Worm (Caenorhabditis elegans): ENCODE data around the gene lipl-2.

Gene lipl-2

ce11 chrV:9771970-9772369 is 19.4 kb upstream of the lipl-2 start, which contains the start of gene F46B6.2:
Gene F46B6.2, plus strand, starts transcription at chrV:9772285.
- TF ChIP-seq ceh-13 (GFP tag; optimal IDR thresholded peaks at IDR 0.05) (no peak), flt-1 (GFP tag; IDR thresholded peaks at IDR 0.05) (no peak), hnd-1 (tag; optimal IDR thresholded peaks at IDR 0.05) (no peak), hmbx-1 (tag; optimal IDR thresholded peaks at IDR 0.05) (no peak), ceh-36 (tag; optimal IDR thresholded peaks at IDR 0.05) (no peak), hmg-4 (GFP tag; optimal IDR thresholded peaks at IDR 0.05) (no peak), ama-1 (optimal IDR thresholded peaks at IDR 0.05) (no peak)

ce11 chrV:9775734-9776133 is 15.6 kb upstream of the lipl-2 start, which contains the start of gene F46B6.12:
Gene F46B6.12, minus strand, starts transcription at chrV:9775834.
- no peak for TF ChIP-seq hnd-1 (tag; optimal IDR thresholded peaks at IDR 0.05)
- TF ChIP-seq hmbx-1 (tag; optimal IDR thresholded peaks at IDR 0.05), result no peak
- no peak for TF ChIP-seq ceh-36 (tag; optimal IDR thresholded peaks at IDR 0.05)
- no peak for TF ChIP-seq F13C5.2 (tag; optimal IDR thresholded peaks at IDR 0.05)
- TF ChIP-seq ceh-13 (GFP tag; optimal IDR thresholded peaks at IDR 0.05), result no peak

- TF ChIP-seq aly-1 (tag; optimal IDR thresholded peaks at IDR 0.05), result no peak
- TF ChIP-seq ama-1 (optimal IDR thresholded peaks at IDR 0.05), result no peak
- no peak for TF ChIP-seq flt-1 (GFP tag; IDR thresholded peaks at IDR 0.05)
- TF ChIP-seq hmg-4 (GFP tag; optimal IDR thresholded peaks at IDR 0.05), result no peak
- TF ChIP-seq ceh-13 (GFP tag; optimal IDR thresholded peaks at IDR 0.05), result no peak
- TF ChIP-seq tbx-37 (GFP tag; conservative IDR thresholded peaks at IDR 0.05), result no peak
- TF ChIP-seq B0310.2 (tag; optimal IDR thresholded peaks at IDR 0.05), result no peak
- no peak for TF ChIP-seq ceh-36 (tag; optimal IDR thresholded peaks at IDR 0.05)
- no peak for TF ChIP-seq F13C5.2 (tag; optimal IDR thresholded peaks at IDR 0.05)
- no peak for TF ChIP-seq pes-1 (GFP tag; IDR thresholded peaks at IDR 0.05)
- TF ChIP-seq hmbx-1 (tag; optimal IDR thresholded peaks at IDR 0.05), result no peak
- no peak for TF ChIP-seq sea-1 (GFP tag; conservative IDR thresholded peaks at IDR 0.05)
- TF ChIP-seq ets-7 (tag; optimal IDR thresholded peaks at IDR 0.05), result no peak
- no peak for TF ChIP-seq tra-4 (tag; optimal IDR thresholded peaks at IDR 0.05)
- TF ChIP-seq scrt-1 (GFP tag; IDR thresholded peaks at IDR 0.05), result no peak
- TF ChIP-seq tbx-11 (GFP tag; IDR thresholded peaks at IDR 0.05), result no peak
- no peak for TF ChIP-seq hnd-1 (tag; optimal IDR thresholded peaks at IDR 0.05)
These were observed 13.7 kb upstream of the lipl-2 start, which contains the start of gene smg-4 for ce11 chrV:9777645-9778044. Gene smg-4, minus strand, starts transcription at chrV:9777745.

- TF ChIP-seq ets-7 (tag; optimal IDR thresholded peaks at IDR 0.05), result no peak
- TF ChIP-seq tra-4 (tag; optimal IDR thresholded peaks at IDR 0.05), result no peak
- no peak for TF ChIP-seq aly-1 (tag; optimal IDR thresholded peaks at IDR 0.05)
- no peak for TF ChIP-seq ama-1 (optimal IDR thresholded peaks at IDR 0.05)
- no peak for TF ChIP-seq hnd-1 (tag; optimal IDR thresholded peaks at IDR 0.05)
- no peak for TF ChIP-seq pes-1 (GFP tag; IDR thresholded peaks at IDR 0.05)
- no peak for TF ChIP-seq F13C5.2 (tag; optimal IDR thresholded peaks at IDR 0.05)
- no peak for TF ChIP-seq hmbx-1 (tag; optimal IDR thresholded peaks at IDR 0.05)
- no peak for TF ChIP-seq sea-1 (GFP tag; conservative IDR thresholded peaks at IDR 0.05)
- no peak for TF ChIP-seq ceh-13 (GFP tag; optimal IDR thresholded peaks at IDR 0.05)
- TF ChIP-seq tbx-37 (GFP tag; conservative IDR thresholded peaks at IDR 0.05), result no peak
- TF ChIP-seq flt-1 (GFP tag; IDR thresholded peaks at IDR 0.05), result no peak
- no peak for TF ChIP-seq tbx-11 (GFP tag; IDR thresholded peaks at IDR 0.05)
- TF ChIP-seq ceh-36 (tag; optimal IDR thresholded peaks at IDR 0.05), result no peak
- TF ChIP-seq B0310.2 (tag; optimal IDR thresholded peaks at IDR 0.05), result no peak
These were observed 11.9 kb upstream of the lipl-2 start, which contains the start of gene F46B6.4 for ce11 chrV:9779418-9779817. Gene F46B6.4, minus strand, starts transcription at chrV:9779518.

ce11 chrV:9782045-9782444 is 9.3 kb upstream of the lipl-2 start:
- TF ChIP-seq tra-4 (tag; optimal IDR thresholded peaks at IDR 0.05) (no peak), ets-7 (tag; optimal IDR thresholded peaks at IDR 0.05) (no peak), hmbx-1 (tag; optimal IDR thresholded peaks at IDR 0.05) (no peak), tbx-37 (GFP tag; conservative IDR thresholded peaks at IDR 0.05) (no peak), F13C5.2 (tag; optimal IDR thresholded peaks at IDR 0.05) (no peak), sea-1 (GFP tag; conservative IDR thresholded peaks at IDR 0.05) (no peak), ama-1 (optimal IDR thresholded peaks at IDR 0.05) (no peak), pes-1 (GFP tag; IDR thresholded peaks at IDR 0.05) (no peak), aly-1 (tag; optimal IDR thresholded peaks at IDR 0.05) (no peak)

- TF ChIP-seq scrt-1 (GFP tag; IDR thresholded peaks at IDR 0.05), result no peak
- TF ChIP-seq ama-1 (optimal IDR thresholded peaks at IDR 0.05), result no peak
- TF ChIP-seq ceh-36 (tag; optimal IDR thresholded peaks at IDR 0.05), result no peak
- TF ChIP-seq B0310.2 (tag; optimal IDR thresholded peaks at IDR 0.05), result no peak
- no peak for TF ChIP-seq tbx-37 (GFP tag; conservative IDR thresholded peaks at IDR 0.05)
- TF ChIP-seq aly-1 (tag; optimal IDR thresholded peaks at IDR 0.05), result no peak
- TF ChIP-seq F13C5.2 (tag; optimal IDR thresholded peaks at IDR 0.05), result no peak
- TF ChIP-seq hmg-4 (GFP tag; optimal IDR thresholded peaks at IDR 0.05), result no peak
- TF ChIP-seq hmbx-1 (tag; optimal IDR thresholded peaks at IDR 0.05), result no peak
- no peak for TF ChIP-seq ets-7 (tag; optimal IDR thresholded peaks at IDR 0.05)
- no peak for TF ChIP-seq tbx-11 (GFP tag; IDR thresholded peaks at IDR 0.05)
- no peak for TF ChIP-seq hnd-1 (tag; optimal IDR thresholded peaks at IDR 0.05)
- no peak for TF ChIP-seq flt-1 (GFP tag; IDR thresholded peaks at IDR 0.05)
These were observed 8.4 kb upstream of the lipl-2 start, which contains the start of gene F46B6.5 for ce11 chrV:9782969-9783368. Gene F46B6.5, minus strand, starts transcription at chrV:9783069.

ce11 chrV:9784215-9784614 is 7.2 kb upstream of the lipl-2 start:
- TF ChIP-seq hnd-1 (tag; optimal IDR thresholded peaks at IDR 0.05), result no peak
- no peak for TF ChIP-seq sea-1 (GFP tag; conservative IDR thresholded peaks at IDR 0.05)
- no peak for TF ChIP-seq F13C5.2 (tag; optimal IDR thresholded peaks at IDR 0.05)
- TF ChIP-seq flt-1 (GFP tag; IDR thresholded peaks at IDR 0.05), result no peak
- TF ChIP-seq aly-1 (tag; optimal IDR thresholded peaks at IDR 0.05), result no peak
- TF ChIP-seq B0310.2 (tag; optimal IDR thresholded peaks at IDR 0.05), result no peak

- TF ChIP-seq aly-1 (tag; optimal IDR thresholded peaks at IDR 0.05) (no peak), F13C5.2 (tag; optimal IDR thresholded peaks at IDR 0.05) (no peak), ama-1 (optimal IDR thresholded peaks at IDR 0.05) (peak; percentile 44)
These were observed 4.6 kb upstream of the lipl-2 start, which contains the start of gene F46B6.6 for ce11 chrV:9786721-9787131. Gene F46B6.6, minus strand, starts transcription at chrV:9786868.
